Worm (Caenorhabditis elegans): ENCODE data around the gene irld-15.
"Not testable (repeated sequence)": the region's sequence is repeated elsewhere in the genome, so short reads cannot be mapped to it uniquely, and the experiment has no call there.

- not testable (repeated sequence) for TF ChIP-seq tag-97 (GFP tag; IDR thresholded peaks at IDR 0.05); mdl-1 (tag; optimal IDR thresholded peaks at IDR 0.05); ceh-62 (tag; optimal IDR thresholded peaks at IDR 0.05); unc-62 (GFP tag; optimal IDR thresholded peaks at IDR 0.05 in 1 of 2); unc-62 (tag; optimal IDR thresholded peaks at IDR 0.05); nhr-11 (tag; optimal IDR thresholded peaks at IDR 0.05); nhr-10 (tag; optimal IDR thresholded peaks at IDR 0.05); lsy-2 (tag; optimal IDR thresholded peaks at IDR 0.05); aha-1 (tag)
These were observed 17.3 kb upstream of the irld-15 start, which contains the start of gene Y19D10B.6 for ce11 chrV:2321001-2321400.

Measured in whole organism, L4 larva.